Fruit fly (Drosophila melanogaster): ENCODE data around the gene Gpdh1.

Gpdh1 gene

dm6 chr2L:5974122-5974521 lies 30.7 kb downstream of the Gpdh1 start:
- TF ChIP-seq Sin3A (optimal IDR thresholded peaks at IDR 0.05) (no peak), Myc (optimal IDR thresholded peaks at IDR 0.05) (no peak), insv (optimal IDR thresholded peaks at IDR 0.05) (no peak), psq (optimal IDR thresholded peaks at IDR 0.05) (no peak), ttk (optimal IDR thresholded peaks at IDR 0.05) (no peak), h (optimal IDR thresholded peaks at IDR 0.05) (no peak)

dm6 chr2L:5975025-5975539 lies 31.6 kb downstream of the Gpdh1 start:
- no peak for TF ChIP-seq h (optimal IDR thresholded peaks at IDR 0.05)
- no peak for TF ChIP-seq psq (optimal IDR thresholded peaks at IDR 0.05)

- TF ChIP-seq insv (optimal IDR thresholded peaks at IDR 0.05) (no peak), Myc (optimal IDR thresholded peaks at IDR 0.05) (no peak), h (optimal IDR thresholded peaks at IDR 0.05) (no peak), ttk (optimal IDR thresholded peaks at IDR 0.05) (no peak), Sin3A (optimal IDR thresholded peaks at IDR 0.05) (no peak), psq (optimal IDR thresholded peaks at IDR 0.05) (no peak)
These were observed 32.2 kb downstream of the Gpdh1 start for dm6 chr2L:5975601-5976000.

dm6 chr2L:5977070-5977728 lies 33.8 kb downstream of the Gpdh1 start:
- no peak for TF ChIP-seq Sin3A (optimal IDR thresholded peaks at IDR 0.05)
- TF ChIP-seq h (optimal IDR thresholded peaks at IDR 0.05) = no peak
- TF ChIP-seq psq (optimal IDR thresholded peaks at IDR 0.05) = no peak
- no peak for TF ChIP-seq ttk (optimal IDR thresholded peaks at IDR 0.05)
- no peak for TF ChIP-seq Myc (optimal IDR thresholded peaks at IDR 0.05)
- TF ChIP-seq insv (optimal IDR thresholded peaks at IDR 0.05) = no peak

dm6 chr2L:5977729-5978078 lies 34.3 kb downstream of the Gpdh1 start:
- TF ChIP-seq h (optimal IDR thresholded peaks at IDR 0.05) = no peak
- no peak for TF ChIP-seq psq (optimal IDR thresholded peaks at IDR 0.05)
- no peak for TF ChIP-seq Myc (optimal IDR thresholded peaks at IDR 0.05)
- no peak for TF ChIP-seq ttk (optimal IDR thresholded peaks at IDR 0.05)
- no peak for TF ChIP-seq insv (optimal IDR thresholded peaks at IDR 0.05)
- TF ChIP-seq Sin3A (optimal IDR thresholded peaks at IDR 0.05) = no peak

- no peak for TF ChIP-seq psq (optimal IDR thresholded peaks at IDR 0.05)
- TF ChIP-seq h (optimal IDR thresholded peaks at IDR 0.05) = no peak
- TF ChIP-seq Sin3A (optimal IDR thresholded peaks at IDR 0.05) = no peak
- no peak for TF ChIP-seq Myc (optimal IDR thresholded peaks at IDR 0.05)
- TF ChIP-seq insv (optimal IDR thresholded peaks at IDR 0.05) = no peak
- no peak for TF ChIP-seq ttk (optimal IDR thresholded peaks at IDR 0.05)
These were observed 35.1 kb downstream of the Gpdh1 start for dm6 chr2L:5978333-5979054.

dm6 chr2L:5979055-5979399 lies 35.6 kb downstream of the Gpdh1 start:
- TF ChIP-seq insv (optimal IDR thresholded peaks at IDR 0.05) = no peak
- no peak for TF ChIP-seq psq (optimal IDR thresholded peaks at IDR 0.05)
- no peak for TF ChIP-seq Sin3A (optimal IDR thresholded peaks at IDR 0.05)
- TF ChIP-seq Myc (optimal IDR thresholded peaks at IDR 0.05) = no peak
- TF ChIP-seq ttk (optimal IDR thresholded peaks at IDR 0.05) = no peak
- no peak for TF ChIP-seq h (optimal IDR thresholded peaks at IDR 0.05)

- TF ChIP-seq insv (optimal IDR thresholded peaks at IDR 0.05) (no peak), Sin3A (optimal IDR thresholded peaks at IDR 0.05) (no peak), psq (optimal IDR thresholded peaks at IDR 0.05) (no peak), ttk (optimal IDR thresholded peaks at IDR 0.05) (no peak), h (optimal IDR thresholded peaks at IDR 0.05) (no peak), Myc (optimal IDR thresholded peaks at IDR 0.05) (no peak)
These were observed 36.8 kb downstream of the Gpdh1 start for dm6 chr2L:5979957-5980861.

- TF ChIP-seq ttk (optimal IDR thresholded peaks at IDR 0.05) (no peak), Myc (optimal IDR thresholded peaks at IDR 0.05) (no peak), psq (optimal IDR thresholded peaks at IDR 0.05) (no peak), insv (optimal IDR thresholded peaks at IDR 0.05) (no peak), Sin3A (optimal IDR thresholded peaks at IDR 0.05) (no peak), h (optimal IDR thresholded peaks at IDR 0.05) (no peak)
These were observed 37.5 kb downstream of the Gpdh1 start, which contains the start of gene chic for dm6 chr2L:5980862-5981432. Gene chic (minus strand): TSS chr2L:5981018.

dm6 chr2L:5981433-5982333 lies 38.2 kb downstream of the Gpdh1 start, which contains the start of gene eIF4A:
Gene eIF4A (plus strand): TSS chr2L:5981764.
- no peak for TF ChIP-seq Sin3A (optimal IDR thresholded peaks at IDR 0.05)
- TF ChIP-seq ttk (optimal IDR thresholded peaks at IDR 0.05) = no peak
- no peak for TF ChIP-seq psq (optimal IDR thresholded peaks at IDR 0.05)
